Worm (Caenorhabditis elegans) whole organism, late embryonic: Measurements from ENCODE around the gene cdc-25.3.

Experiments
- C08G9.2 ChIP-seq: sonication (generic microtip); optimal IDR thresholded peaks from 2 replicates; lab custom pipeline; 2016; ENCODE audit warnings: mild to moderate bottlenecking, missing genetic modification characterization, moderate library complexity, missing compliant biosample characterization
- K02D7.2 ChIP-seq: sonication (generic microtip); optimal IDR thresholded peaks from 2 replicates; lab custom pipeline; 2017; ENCODE audit warnings: mild to moderate bottlenecking, missing genetic modification characterization, missing compliant biosample characterization
- K09A11.1 ChIP-seq: sonication (generic microtip); optimal IDR thresholded peaks from 2 replicates; lab custom pipeline; 2017; ENCODE audit warnings: antibody characterized with exemption, mild to moderate bottlenecking, missing genetic modification characterization, missing compliant biosample characterization; ENCODE audit not compliant: insufficient read depth
- T23F11.4 ChIP-seq: fragments of 200-800 bp; sonication (Bioruptor generic); optimal IDR thresholded peaks from 2 replicates; lab custom pipeline; 2018; ENCODE audit warnings: mild to moderate bottlenecking, missing genetic modification characterization, missing compliant biosample characterization
- ahr-1 ChIP-seq: sonication (generic microtip); optimal IDR thresholded peaks from 2 replicates; lab custom pipeline; 2016; ENCODE audit warnings: missing genetic modification characterization, missing compliant biosample characterization
- ama-1 ChIP-seq: fragments of 150-350 bp; optimal IDR thresholded peaks from 2 replicates; lab custom pipeline; 2014
- ceh-14 ChIP-seq: sonication (generic microtip); optimal IDR thresholded peaks from 2 replicates; lab custom pipeline; 2016; ENCODE audit warnings: missing genotype, missing genetic modification characterization, missing compliant biosample characterization
- ceh-18 ChIP-seq: sonication (generic microtip); optimal IDR thresholded peaks from 2 replicates; lab custom pipeline; 2016; ENCODE audit warnings: missing genetic modification characterization, missing compliant biosample characterization
- ceh-19 ChIP-seq: fragments of 200-800 bp; sonication (Bioruptor generic); optimal IDR thresholded peaks from 2 replicates; lab custom pipeline; 2018; ENCODE audit warnings: mild to moderate bottlenecking, missing genetic modification characterization, missing compliant biosample characterization
- ceh-2 ChIP-seq: sonication (generic microtip); optimal IDR thresholded peaks from 2 replicates; lab custom pipeline; 2016; ENCODE audit warnings: missing genotype, missing genetic modification characterization, missing compliant biosample characterization
- ceh-22 ChIP-seq: sonication (generic microtip); optimal IDR thresholded peaks from 2 replicates; lab custom pipeline; 2017; ENCODE audit warnings: missing biosample characterization, missing genetic modification characterization
- ceh-24 ChIP-seq: sonication (generic microtip); optimal IDR thresholded peaks from 2 replicates; lab custom pipeline; 2016; ENCODE audit warnings: mild to moderate bottlenecking, missing genetic modification characterization, missing compliant biosample characterization
- ceh-30 ChIP-seq: fragments of 150-350 bp; optimal IDR thresholded peaks from 2 replicates; lab custom pipeline; 2014; ENCODE audit warnings: missing biosample characterization, missing genetic modification characterization
- ceh-45 ChIP-seq: fragments of 200-800 bp; sonication (Bioruptor generic); IDR thresholded peaks from 2 replicates; pipeline ENCODE4 v1.3.6; 2022; ENCODE audit warnings: missing genetic modification reagents, missing genetic modification characterization, missing compliant biosample characterization
- ceh-48 ChIP-seq: sonication (generic microtip); optimal IDR thresholded peaks from 2 replicates; lab custom pipeline; 2016; ENCODE audit warnings: missing genetic modification characterization, inconsistent platforms, missing compliant biosample characterization
- ceh-6 ChIP-seq: fragments of 200-800 bp; sonication (Bioruptor generic); optimal IDR thresholded peaks from 2 replicates; lab custom pipeline; 2018; ENCODE audit warnings: mild to moderate bottlenecking, missing genetic modification characterization, missing compliant biosample characterization
- ceh-9 ChIP-seq: sonication (generic microtip); optimal IDR thresholded peaks from 2 replicates; lab custom pipeline; 2016; ENCODE audit warnings: mild to moderate bottlenecking, missing genetic modification characterization, inconsistent platforms, missing compliant biosample characterization
- che-1 ChIP-seq: sonication (generic microtip); optimal IDR thresholded peaks from 2 replicates; lab custom pipeline; 2016; ENCODE audit warnings: mild to moderate bottlenecking, missing genetic modification characterization, missing compliant biosample characterization
- dmd-4 ChIP-seq: sonication (generic microtip); optimal IDR thresholded peaks from 2 replicates; lab custom pipeline; 2016; ENCODE audit warnings: borderline replicate concordance, missing genetic modification characterization, missing compliant biosample characterization
- dve-1 ChIP-seq: sonication (generic microtip); optimal IDR thresholded peaks from 2 replicates; lab custom pipeline; 2017; ENCODE audit warnings: antibody characterized with exemption, mild to moderate bottlenecking, missing genetic modification characterization, missing compliant biosample characterization
- elt-2 ChIP-seq: sonication (generic microtip); optimal IDR thresholded peaks from 2 replicates; lab custom pipeline; 2016; ENCODE audit warnings: missing genetic modification reagents, missing genetic modification characterization, missing compliant biosample characterization
- ets-4 ChIP-seq: sonication (generic microtip); optimal IDR thresholded peaks from 2 replicates; lab custom pipeline; 2016; ENCODE audit warnings: missing genetic modification characterization, missing compliant biosample characterization
- eyg-1 ChIP-seq: sonication (generic microtip); optimal IDR thresholded peaks from 2 replicates; lab custom pipeline; 2016; ENCODE audit warnings: missing genotype, missing genetic modification characterization, missing compliant biosample characterization
- fax-1 ChIP-seq: sonication (generic microtip); optimal IDR thresholded peaks from 2 replicates; lab custom pipeline; 2016; ENCODE audit warnings: missing genotype, missing genetic modification characterization, missing compliant biosample characterization
- fkh-10 ChIP-seq: fragments of 150-350 bp; optimal IDR thresholded peaks from 2 replicates; lab custom pipeline; 2014; ENCODE audit warnings: missing biosample characterization, missing genetic modification reagents, missing genetic modification characterization
- fkh-6 ChIP-seq: sonication (generic microtip); optimal IDR thresholded peaks from 2 replicates; lab custom pipeline; 2016; ENCODE audit warnings: missing genetic modification characterization, missing compliant biosample characterization
- gmeb-2 ChIP-seq: sonication (generic microtip); optimal IDR thresholded peaks from 2 replicates; lab custom pipeline; 2016; ENCODE audit warnings: missing genetic modification characterization, inconsistent platforms, missing compliant biosample characterization
- hlh-8 ChIP-seq: sonication (generic microtip); optimal IDR thresholded peaks from 2 replicates; lab custom pipeline; 2016; ENCODE audit warnings: missing genotype, missing genetic modification characterization, missing compliant biosample characterization
- lim-6 ChIP-seq: sonication (generic microtip); optimal IDR thresholded peaks from 2 replicates; lab custom pipeline; 2016; ENCODE audit warnings: missing genetic modification characterization, missing compliant biosample characterization
- lin-11 ChIP-seq: fragments of 200-800 bp; sonication (Bioruptor generic); optimal IDR thresholded peaks from 2 replicates; lab custom pipeline; 2018; ENCODE audit warnings: mild to moderate bottlenecking, missing genetic modification characterization, missing compliant biosample characterization
- madf-2 ChIP-seq: sonication (generic microtip); optimal IDR thresholded peaks from 2 replicates; lab custom pipeline; 2017; ENCODE audit warnings: missing genetic modification characterization, missing compliant biosample characterization
- mec-3 ChIP-seq: sonication (generic microtip); optimal IDR thresholded peaks from 2 replicates; lab custom pipeline; 2016; ENCODE audit warnings: borderline replicate concordance, missing genetic modification characterization, missing compliant biosample characterization
- nhr-11 ChIP-seq: fragments of 150-350 bp; optimal IDR thresholded peaks from 2 replicates; lab custom pipeline; 2014; ENCODE audit warnings: missing biosample characterization, missing genetic modification characterization
- npax-4 ChIP-seq: sonication (generic microtip); optimal IDR thresholded peaks from 2 replicates; lab custom pipeline; 2016; ENCODE audit warnings: missing genetic modification characterization, missing compliant biosample characterization
- odd-2 ChIP-seq: sonication (generic microtip); optimal IDR thresholded peaks from 2 replicates; lab custom pipeline; 2017; ENCODE audit warnings: antibody characterized with exemption, mild to moderate bottlenecking, missing genetic modification characterization, missing compliant biosample characterization
- pag-3 ChIP-seq: sonication (generic microtip); optimal IDR thresholded peaks from 2 replicates; lab custom pipeline; 2016; ENCODE audit warnings: missing compliant biosample characterization, missing genetic modification characterization, borderline replicate concordance
- pat-9 ChIP-seq: fragments of 200-800 bp; sonication (Bioruptor generic); optimal IDR thresholded peaks from 2 replicates; lab custom pipeline; 2018; ENCODE audit warnings: mild to moderate bottlenecking, missing genetic modification characterization, moderate library complexity, missing compliant biosample characterization
- pax-1 ChIP-seq: fragments of 150-350 bp; optimal IDR thresholded peaks from 2 replicates; lab custom pipeline; 2014; ENCODE audit warnings: missing biosample characterization, missing genetic modification characterization
- pha-2 ChIP-seq: sonication (generic microtip); optimal IDR thresholded peaks from 2 replicates; lab custom pipeline; 2017; ENCODE audit warnings: mild to moderate bottlenecking, missing genetic modification characterization, missing compliant biosample characterization
- pha-4 ChIP-seq: fragments of 150-350 bp; optimal IDR thresholded peaks from 2 replicates; lab custom pipeline; 2018; ENCODE audit warnings: missing biosample characterization, missing genetic modification reagents, missing genetic modification characterization
- pros-1 ChIP-seq: fragments of 150-350 bp; optimal IDR thresholded peaks from 2 replicates; lab custom pipeline; 2014; ENCODE audit warnings: missing biosample characterization, missing genetic modification reagents, missing genetic modification characterization
- ref-2 ChIP-seq: sonication (generic microtip); optimal IDR thresholded peaks from 2 replicates; lab custom pipeline; 2016; ENCODE audit warnings: missing genetic modification characterization, missing compliant biosample characterization
- sdc-2 ChIP-seq: sonication (generic microtip); optimal IDR thresholded peaks from 2 replicates; lab custom pipeline; 2016; ENCODE audit warnings: missing genotype, missing genetic modification characterization, missing compliant biosample characterization
- sox-2 ChIP-seq: fragments of 200-800 bp; sonication (Bioruptor generic); IDR thresholded peaks from 2 replicates; pipeline ENCODE4 v1.3.6; 2022; ENCODE audit warnings: missing genetic modification reagents, missing genetic modification characterization, missing compliant biosample characterization
- sox-4 ChIP-seq: sonication (generic microtip); optimal IDR thresholded peaks from 2 replicates; lab custom pipeline; 2017; ENCODE audit warnings: mild to moderate bottlenecking, missing genetic modification characterization, inconsistent platforms, missing compliant biosample characterization
- syd-9 ChIP-seq: sonication (generic microtip); optimal IDR thresholded peaks from 2 replicates; lab custom pipeline; 2016; ENCODE audit warnings: mild to moderate bottlenecking, missing genetic modification characterization, moderate library complexity, missing compliant biosample characterization
- tbx-2 ChIP-seq: sonication (generic microtip); optimal IDR thresholded peaks from 2 replicates; lab custom pipeline; 2016; ENCODE audit warnings: missing genetic modification characterization, missing compliant biosample characterization
- tbx-7 ChIP-seq: sonication (generic microtip); optimal IDR thresholded peaks from 2 replicates; lab custom pipeline; 2016; ENCODE audit warnings: missing genotype, missing genetic modification characterization, missing compliant biosample characterization
- unc-3 ChIP-seq, 2 experiments: fragments of 200-800 bp in 1 of 2; sonication (Bioruptor generic) in 1 of 2; sonication (generic microtip) in 1 of 2; conservative IDR thresholded peaks in 1 of 2; optimal IDR thresholded peaks in 1 of 2; 2 replicates each; pipeline versions ENCODE4 v1.3.6 to Lab custom; 2016 to 2022; ENCODE audit warnings: missing compliant biosample characterization in 2 of 2, missing genetic modification characterization in 2 of 2, missing genetic modification reagents in 1 of 2
- unc-42 ChIP-seq: sonication (generic microtip); optimal IDR thresholded peaks from 2 replicates; lab custom pipeline; 2016; ENCODE audit warnings: missing genotype, missing genetic modification characterization, missing compliant biosample characterization
- unc-55 ChIP-seq: sonication (generic microtip); optimal IDR thresholded peaks from 2 replicates; lab custom pipeline; 2017; ENCODE audit warnings: missing biosample characterization, missing genetic modification reagents, missing genetic modification characterization
- unc-86 ChIP-seq: sonication (generic microtip); optimal IDR thresholded peaks from 2 replicates; lab custom pipeline; 2016; ENCODE audit warnings: missing genetic modification characterization, missing compliant biosample characterization

Gene cdc-25.3

ce11 chrIII:8887184-8887801 is 30.4 kb downstream of the cdc-25.3 start, which contains the start of gene famh-136:
TSS of gene famh-136 (plus strand) at chrIII:8887751.
- TF ChIP-seq ceh-24 (tag; lab: Kevin White, UChicago) (no peak), unc-55 (peak; percentile 44), madf-2 (tag; lab: Kevin White, UChicago) (no peak), ets-4 (no peak), ceh-19 (no peak), dmd-4 (no peak), lim-6 (no peak), unc-86 (tag; lab: Kevin White, UChicago) (no peak), unc-42 (tag; lab: Kevin White, UChicago) (peak; percentile 65), ceh-45 (GFP tag; lab: Robert Waterston, UW) (0 out of 2 replicates have a peak, but pooled peaks have one; percentile 31), K09A11.1 (tag; lab: Kevin White, UChicago) (no peak), pros-1 (no peak), pha-4 (no peak), pat-9 (tag; lab: Kevin White, UChicago) (no peak), ceh-48 (tag; lab: Kevin White, UChicago) (peak; percentile 17), mec-3 (tag; lab: Kevin White, UChicago) (no peak), eyg-1 (tag; lab: Kevin White, UChicago) (no peak), pag-3 (tag; lab: Kevin White, UChicago) (no peak), hlh-8 (tag; lab: Kevin White, UChicago) (no peak), npax-4 (tag; lab: Kevin White, UChicago) (no peak), C08G9.2 (tag; lab: Kevin White, UChicago) (no peak), ama-1 (lab: Kevin White, UChicago) (no peak), che-1 (no peak), odd-2 (tag; lab: Kevin White, UChicago) (no peak), tbx-2 (tag; lab: Kevin White, UChicago) (peak; percentile 36), sdc-2 (tag; lab: Kevin White, UChicago) (peak; percentile 17), fkh-10 (GFP tag; lab: Kevin White, UChicago) (no peak), ceh-9 (no peak), ahr-1 (tag; lab: Kevin White, UChicago) (peak; percentile 39), elt-2 (tag; lab: Kevin White, UChicago) (peak; percentile 75), ceh-18 (peak; percentile 29), ceh-6 (GFP tag; lab: Kevin White, UChicago) (no peak), ceh-30 (tag; lab: Kevin White, UChicago) (no peak), unc-3 (GFP tag; conservative IDR thresholded peaks at IDR 0.05; lab: Robert Waterston, UW) (0 out of 2 replicates have a peak, but pooled peaks have one; percentile 31), unc-3 (tag; optimal IDR thresholded peaks at IDR 0.05; lab: Kevin White, UChicago) (no peak), nhr-11 (tag; lab: Kevin White, UChicago) (no peak), ceh-2 (tag; lab: Kevin White, UChicago) (no peak), sox-4 (tag; lab: Kevin White, UChicago) (peak; percentile 57), dve-1 (tag; lab: Kevin White, UChicago) (peak; percentile 39), ref-2 (tag; lab: Kevin White, UChicago) (no peak), K02D7.2 (tag; lab: Kevin White, UChicago) (peak; percentile 9), gmeb-2 (peak; percentile 35), lin-11 (peak; percentile 26), tbx-7 (tag; lab: Kevin White, UChicago) (no peak), ceh-14 (tag; lab: Kevin White, UChicago) (peak; percentile 78), ceh-22 (tag; lab: Kevin White, UChicago) (no peak), fax-1 (tag; lab: Kevin White, UChicago) (peak; percentile 7), sox-2 (GFP tag; lab: Robert Waterston, UW) (no peak), syd-9 (tag; lab: Kevin White, UChicago) (no peak), pax-1 (tag; lab: Kevin White, UChicago) (no peak), fkh-6 (tag; lab: Kevin White, UChicago) (no peak), T23F11.4 (GFP tag; lab: Kevin White, UChicago) (no peak), pha-2 (tag; lab: Kevin White, UChicago) (no peak)
